Worm (Caenorhabditis elegans): ENCODE data around the gene sth-1.

DNA sequence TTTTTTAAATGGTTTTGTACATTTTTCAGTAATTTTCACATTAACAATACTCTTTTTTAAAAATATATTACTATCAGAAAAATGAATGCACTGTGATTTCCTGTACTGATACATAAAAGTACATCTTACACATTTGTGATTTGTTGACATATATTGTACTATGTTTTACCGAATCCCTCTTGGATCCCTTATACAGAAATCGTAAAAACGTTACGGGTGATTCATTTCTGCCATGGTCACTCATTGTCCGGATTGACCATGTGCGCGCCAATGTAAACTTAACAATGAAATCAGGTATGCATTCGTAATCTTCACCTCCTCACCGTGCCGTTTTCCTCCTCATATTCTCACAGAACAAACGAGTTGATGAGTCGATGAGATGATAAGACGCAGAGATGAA is 2.2 kb downstream of the sth-1 start, which contains the start of gene ZC513.2:
- TF ChIP-seq tbx-37 (GFP tag; conservative IDR thresholded peaks at IDR 0.05) (no peak), ama-1 (optimal IDR thresholded peaks at IDR 0.05) (no peak), pes-1 (GFP tag; IDR thresholded peaks at IDR 0.05) (no peak), flt-1 (GFP tag; IDR thresholded peaks at IDR 0.05) (no peak)
